Worm (Caenorhabditis elegans): ENCODE results near the gene srw-11.

The srw-11 gene

DNA sequence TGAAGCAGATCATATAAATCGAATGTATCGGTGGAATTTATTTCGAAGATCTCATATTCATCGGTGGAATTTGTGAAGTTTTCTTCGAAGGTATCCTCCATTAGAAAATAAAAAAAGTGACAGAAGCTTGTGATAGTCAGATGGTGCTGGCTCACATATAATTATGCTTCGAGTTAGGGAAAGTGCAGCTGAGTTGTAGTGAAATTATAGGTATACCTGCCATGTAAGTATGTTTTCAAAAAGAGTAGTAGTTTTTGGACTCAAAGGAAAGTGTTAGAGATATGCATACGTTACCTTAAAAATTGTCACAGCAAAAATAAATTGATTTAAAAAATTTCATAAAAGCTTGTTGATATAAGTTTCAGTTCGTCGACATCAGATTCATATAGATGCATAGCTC lies at the start of gene srw-11:
srw-11 (minus strand) TSS at position 101 of the 400 bp plus-strand sequence.
- TF ChIP-seq fkh-6 (tag; optimal IDR thresholded peaks at IDR 0.05) (no peak), hlh-6 (tag; optimal IDR thresholded peaks at IDR 0.05) (no peak), ceh-45 (GFP tag; IDR thresholded peaks at IDR 0.05) (no peak), ceh-24 (tag; optimal IDR thresholded peaks at IDR 0.05) (no peak), lin-11 (tag; optimal IDR thresholded peaks at IDR 0.05) (no peak), syd-9 (tag; optimal IDR thresholded peaks at IDR 0.05) (no peak), sox-2 (GFP tag; IDR thresholded peaks at IDR 0.05) (no peak), dve-1 (tag; optimal IDR thresholded peaks at IDR 0.05) (no peak), odd-2 (tag; optimal IDR thresholded peaks at IDR 0.05) (no peak), che-1 (tag; optimal IDR thresholded peaks at IDR 0.05) (no peak), hlh-30 (tag; optimal IDR thresholded peaks at IDR 0.05; ENCODE audit: insufficient read depth) (no peak), pqm-1 (tag; optimal IDR thresholded peaks at IDR 0.05) (no peak), rnt-1 (tag; optimal IDR thresholded peaks at IDR 0.05) (no peak), ets-4 (tag; optimal IDR thresholded peaks at IDR 0.05) (no peak), T23F11.4 (GFP tag; optimal IDR thresholded peaks at IDR 0.05) (no peak), gmeb-2 (tag; optimal IDR thresholded peaks at IDR 0.05) (no peak), dmd-4 (tag; optimal IDR thresholded peaks at IDR 0.05; ENCODE audit: borderline replicate concordance) (no peak), ztf-16 (tag; optimal IDR thresholded peaks at IDR 0.05) (no peak), ama-1 (optimal IDR thresholded peaks at IDR 0.05) (no peak), tbx-2 (tag; optimal IDR thresholded peaks at IDR 0.05) (no peak)

DNA sequence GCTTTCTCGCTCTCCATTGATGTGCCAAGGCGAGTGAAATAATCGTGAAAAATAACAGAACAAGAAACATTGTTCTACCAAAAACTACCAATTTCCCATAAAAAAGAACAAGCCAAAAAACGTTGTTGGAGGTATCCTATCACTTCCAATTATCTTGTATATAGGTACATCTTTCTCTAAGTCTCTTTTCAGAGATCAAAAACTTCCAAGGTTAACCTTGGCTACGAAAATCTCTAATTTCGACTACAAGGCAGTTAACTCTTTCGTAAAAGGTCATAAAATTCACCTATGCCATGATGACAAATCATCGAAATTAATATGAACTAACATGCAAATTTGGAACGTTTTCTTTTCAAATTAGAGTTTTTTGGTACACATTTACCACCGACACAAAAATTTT lies 47.7 kb upstream of the srw-11 start, which contains the start of gene cyp-34A1:
cyp-34A1 (minus strand) TSS at position 101 of the 400 bp plus-strand sequence.
- no peak for TF ChIP-seq pqm-1 (tag; optimal IDR thresholded peaks at IDR 0.05)
- no peak for TF ChIP-seq fax-1 (tag; optimal IDR thresholded peaks at IDR 0.05)
- no peak for TF ChIP-seq pax-1 (tag; optimal IDR thresholded peaks at IDR 0.05)
- no peak for TF ChIP-seq fkh-10 (GFP tag; optimal IDR thresholded peaks at IDR 0.05)
- TF ChIP-seq C38D4.7 (GFP tag; optimal IDR thresholded peaks at IDR 0.05): no peak
- TF ChIP-seq elt-2 (tag; optimal IDR thresholded peaks at IDR 0.05): no peak
- TF ChIP-seq eyg-1 (tag; optimal IDR thresholded peaks at IDR 0.05): no peak
- no peak for TF ChIP-seq ceh-19 (GFP tag; optimal IDR thresholded peaks at IDR 0.05)
- no peak for TF ChIP-seq unc-55 (GFP tag; optimal IDR thresholded peaks at IDR 0.05)
- TF ChIP-seq odd-2 (tag; optimal IDR thresholded peaks at IDR 0.05): no peak
- TF ChIP-seq unc-3 (GFP tag; conservative IDR thresholded peaks at IDR 0.05): no peak
- no peak for TF ChIP-seq unc-3 (tag; optimal IDR thresholded peaks at IDR 0.05)
- no peak for TF ChIP-seq pha-2 (tag; optimal IDR thresholded peaks at IDR 0.05)
- no peak for TF ChIP-seq ceh-24 (tag; optimal IDR thresholded peaks at IDR 0.05)
- TF ChIP-seq pha-4 (tag; optimal IDR thresholded peaks at IDR 0.05): no peak
- TF ChIP-seq dmd-4 (tag; optimal IDR thresholded peaks at IDR 0.05; ENCODE audit: borderline replicate concordance): no peak
- no peak for TF ChIP-seq elt-4 (tag; optimal IDR thresholded peaks at IDR 0.05)

DNA sequence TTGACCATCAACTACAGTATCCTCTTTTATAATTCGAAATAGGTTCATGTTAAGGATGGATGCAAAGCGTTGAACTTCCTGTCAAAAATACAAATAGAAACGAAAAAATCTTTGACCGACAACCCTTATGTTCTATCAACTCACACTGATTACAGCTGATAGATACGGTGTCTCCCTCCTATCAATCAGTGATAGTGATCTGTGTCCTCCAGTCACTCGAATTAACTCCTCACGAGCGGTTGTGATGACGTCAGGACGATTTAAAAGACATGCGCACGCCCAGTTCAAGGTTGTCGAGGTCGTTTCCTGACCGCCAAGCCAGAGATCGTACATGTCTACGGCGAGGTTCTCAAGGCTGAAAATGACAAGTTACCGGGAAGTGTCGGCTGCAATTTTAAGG lies 45.9 kb upstream of the srw-11 start:
- TF ChIP-seq unc-42 (tag; optimal IDR thresholded peaks at IDR 0.05) (no peak), elt-2 (tag; optimal IDR thresholded peaks at IDR 0.05) (peak; percentile 57), hlh-15 (tag; optimal IDR thresholded peaks at IDR 0.05) (no peak), sox-4 (tag; optimal IDR thresholded peaks at IDR 0.05) (no peak)

DNA sequence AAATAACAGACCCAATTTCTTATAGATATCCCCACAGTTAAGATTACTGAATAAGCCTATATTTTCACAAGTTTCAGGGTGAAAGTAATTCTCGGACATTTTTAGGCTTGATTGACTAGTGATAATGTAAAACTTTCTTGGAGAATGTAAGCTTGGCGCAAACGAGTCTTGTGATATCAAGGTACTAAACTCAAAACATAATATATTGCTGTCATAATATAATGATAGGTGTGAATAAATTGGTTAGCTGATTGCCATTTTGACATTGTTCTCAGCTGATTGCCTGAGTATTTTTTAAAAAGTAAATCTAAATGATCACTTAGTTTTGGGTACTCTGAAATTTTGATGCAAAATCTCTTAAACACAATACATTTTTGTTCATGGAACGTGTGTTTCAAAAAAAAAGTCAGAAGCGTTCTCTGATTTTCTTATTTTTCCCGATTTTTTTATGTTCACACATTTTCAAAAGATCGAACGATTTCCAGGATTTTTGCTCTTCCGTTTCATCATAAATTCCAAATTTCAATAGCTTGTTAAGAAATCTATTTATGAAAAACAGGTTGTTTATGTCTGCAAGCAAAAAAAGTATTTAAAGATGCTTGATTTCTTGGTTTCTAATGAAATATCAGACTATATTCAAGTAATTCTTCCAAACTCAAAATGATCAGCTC lies 41.3 kb upstream of the srw-11 start, which contains the start of the genes srw-19 and srx-51:
srw-19 (minus strand) TSS at position 101 of the 671 bp plus-strand sequence.
srx-51 (plus strand) TSS at position 621 of the 671 bp plus-strand sequence.
- no peak for TF ChIP-seq gmeb-2 (tag; optimal IDR thresholded peaks at IDR 0.05)
- TF ChIP-seq nfya-1 (tag; optimal IDR thresholded peaks at IDR 0.05): no peak
- no peak for TF ChIP-seq madf-2 (tag; optimal IDR thresholded peaks at IDR 0.05)
- no peak for TF ChIP-seq ttx-3 (tag; optimal IDR thresholded peaks at IDR 0.05)
- TF ChIP-seq pha-4 (tag; optimal IDR thresholded peaks at IDR 0.05): no peak
- no peak for TF ChIP-seq odd-2 (tag; optimal IDR thresholded peaks at IDR 0.05)
- no peak for TF ChIP-seq unc-86 (tag; optimal IDR thresholded peaks at IDR 0.05)
- no peak for TF ChIP-seq ahr-1 (tag; optimal IDR thresholded peaks at IDR 0.05)
- no peak for TF ChIP-seq ceh-30 (tag; optimal IDR thresholded peaks at IDR 0.05)
- no peak for TF ChIP-seq mec-3 (tag; optimal IDR thresholded peaks at IDR 0.05; ENCODE audit: borderline replicate concordance)
- TF ChIP-seq hlh-6 (tag; optimal IDR thresholded peaks at IDR 0.05): no peak
- TF ChIP-seq ceh-48 (tag; optimal IDR thresholded peaks at IDR 0.05): no peak
- no peak for TF ChIP-seq T23F11.4 (GFP tag; optimal IDR thresholded peaks at IDR 0.05)
- no peak for TF ChIP-seq ref-2 (tag; optimal IDR thresholded peaks at IDR 0.05)
